Fruit fly (Drosophila melanogaster) whole organism, embryonic: ENCODE measurements around the gene CG32436.

ENCODE experiments used
- Abd-B ChIP-seq: fragments of 200-800 bp; sonication (Bioruptor generic); optimal IDR thresholded peaks from 2 replicates; lab custom pipeline; 2018; ENCODE audit warnings: missing biosample characterization, mild to moderate bottlenecking, missing genetic modification characterization, moderate library complexity
- Atf3 ChIP-seq: fragments of 200-800 bp; sonication (Bioruptor generic); optimal IDR thresholded peaks from 3 replicates; lab custom pipeline; 2016; ENCODE audit warnings: missing biosample characterization, missing genetic modification characterization
- CG10543 ChIP-seq: fragments of 200-800 bp; sonication (Bioruptor generic); optimal IDR thresholded peaks from 3 replicates; lab custom pipeline; 2017; ENCODE audit warnings: missing biosample characterization, mild to moderate bottlenecking, missing genetic modification characterization, moderate library complexity
- CG10979 ChIP-seq: fragments of 200-800 bp; sonication (Bioruptor generic); optimal IDR thresholded peaks from 2 replicates; lab custom pipeline; 2018; ENCODE audit warnings: missing biosample characterization, mild to moderate bottlenecking, missing genetic modification characterization, moderate library complexity
- CG12769 ChIP-seq: fragments of 200-800 bp; sonication (Bioruptor generic); optimal IDR thresholded peaks from 2 replicates; lab custom pipeline; 2019; ENCODE audit warnings: missing biosample characterization, mild to moderate bottlenecking, missing genetic modification characterization, moderate library complexity
- CG15269 ChIP-seq: fragments of 200-800 bp; sonication (Bioruptor generic); optimal IDR thresholded peaks from 2 replicates; lab custom pipeline; 2018; ENCODE audit warnings: missing biosample characterization, mild to moderate bottlenecking, missing genetic modification characterization, moderate library complexity
- CG1529 ChIP-seq: fragments of 200-800 bp; sonication (Bioruptor generic); optimal IDR thresholded peaks from 3 replicates; lab custom pipeline; 2018; ENCODE audit warnings: missing biosample characterization, missing genetic modification characterization
- CG15479 ChIP-seq: fragments of 200-800 bp; sonication (Bioruptor generic); optimal IDR thresholded peaks from 3 replicates; lab custom pipeline; 2019; ENCODE audit warnings: missing biosample characterization, mild to moderate bottlenecking, missing genetic modification characterization, moderate library complexity
- CG17802 ChIP-seq: fragments of 200-800 bp; sonication (Bioruptor generic); optimal IDR thresholded peaks from 2 replicates; lab custom pipeline; 2018; ENCODE audit warnings: missing biosample characterization, mild to moderate bottlenecking, missing genetic modification characterization, moderate library complexity
- CG30403 ChIP-seq: fragments of 200-800 bp; sonication (Bioruptor generic); optimal IDR thresholded peaks from 3 replicates; lab custom pipeline; 2016; ENCODE audit warnings: missing biosample characterization, missing genetic modification characterization
- CG3281 ChIP-seq: fragments of 200-800 bp; sonication (Bioruptor generic); optimal IDR thresholded peaks from 3 replicates; lab custom pipeline; 2017; ENCODE audit warnings: missing biosample characterization, mild to moderate bottlenecking, missing genetic modification characterization
- CG6175 ChIP-seq: fragments of 200-800 bp; sonication (Bioruptor generic); IDR thresholded peaks from 3 replicates; pipeline ENCODE4 v1.3.6; 2022; ENCODE audit warnings: missing biosample characterization, missing genetic modification characterization
- CG6254 ChIP-seq: fragments of 200-800 bp; sonication (Bioruptor generic); optimal IDR thresholded peaks from 3 replicates; lab custom pipeline; 2017; ENCODE audit warnings: mild to moderate bottlenecking, missing biosample characterization, missing genetic modification reagents, missing genetic modification characterization
- CG6813 ChIP-seq: fragments of 200-800 bp; sonication (Bioruptor generic); optimal IDR thresholded peaks from 2 replicates; lab custom pipeline; 2017; ENCODE audit warnings: missing biosample characterization, missing genetic modification characterization, mild to moderate bottlenecking, moderate library complexity, missing genetic modification reagents
- CG8290 ChIP-seq, 3 experiments: fragments of 200-800 bp; sonication (Bioruptor generic); optimal IDR thresholded peaks; 2 replicates each; lab custom pipeline; 2016 to 2019; ENCODE audit warnings: missing biosample characterization in 3 of 3, missing genetic modification characterization in 3 of 3, mild to moderate bottlenecking in 2 of 3, moderate library complexity in 1 of 3
- CG9215 ChIP-seq: fragments of 200-800 bp; sonication (Bioruptor generic); IDR thresholded peaks from 2 replicates; pipeline ENCODE4 v1.3.6; 2022; ENCODE audit warnings: missing biosample characterization, missing genetic modification characterization
- CG9609 ChIP-seq: fragments of 200-800 bp; sonication (Bioruptor generic); optimal IDR thresholded peaks from 3 replicates; lab custom pipeline; 2016; ENCODE audit warnings: missing biosample characterization, missing genetic modification characterization
- Camta ChIP-seq: fragments of 200-800 bp; sonication (Bioruptor generic); optimal IDR thresholded peaks from 2 replicates; lab custom pipeline; 2016; ENCODE audit warnings: missing biosample characterization, missing genetic modification characterization
- Fer3 ChIP-seq: fragments of 200-800 bp; sonication (Bioruptor generic); optimal IDR thresholded peaks from 2 replicates; lab custom pipeline; 2018; ENCODE audit warnings: missing biosample characterization, mild to moderate bottlenecking, missing genetic modification characterization, moderate library complexity
- GATAe ChIP-seq: fragments of 200-800 bp; sonication (Bioruptor generic); conservative IDR thresholded peaks from 2 replicates; pipeline ENCODE4 v1.3.6; 2022; ENCODE audit warnings: missing biosample characterization, missing genetic modification characterization
- Hey ChIP-seq: fragments of 200-800 bp; sonication (Bioruptor generic); optimal IDR thresholded peaks from 3 replicates; lab custom pipeline; 2018; ENCODE audit warnings: missing biosample characterization, mild to moderate bottlenecking, missing genetic modification characterization
- Jarid2 ChIP-seq: fragments of 200-800 bp; sonication (Bioruptor generic); optimal IDR thresholded peaks from 3 replicates; lab custom pipeline; 2017; ENCODE audit warnings: mild to moderate bottlenecking, missing biosample characterization, missing genetic modification reagents, missing genetic modification characterization
- Lim3 ChIP-seq: fragments of 200-800 bp; sonication (Bioruptor generic); IDR thresholded peaks from 2 replicates; pipeline ENCODE4 v1.3.6; 2022; ENCODE audit warnings: missing biosample characterization, missing genetic modification characterization
- Max ChIP-seq: fragments of 200-800 bp; sonication (Bioruptor generic); optimal IDR thresholded peaks from 2 replicates; lab custom pipeline; 2016; ENCODE audit warnings: missing biosample characterization, mild to moderate bottlenecking, missing genetic modification characterization
- Nf-YA ChIP-seq: fragments of 200-800 bp; sonication (Bioruptor generic); IDR thresholded peaks from 2 replicates; pipeline ENCODE4 v1.3.6; 2022; ENCODE audit warnings: missing biosample characterization, missing genetic modification characterization
- Oaz ChIP-seq: fragments of 200-800 bp; sonication (Bioruptor generic); IDR thresholded peaks from 2 replicates; pipeline ENCODE4 v1.3.6; 2022; ENCODE audit warnings: missing biosample characterization, missing genetic modification characterization
- Pdp1 ChIP-seq, 2 experiments: fragments of 200-800 bp; sonication (Bioruptor generic); optimal IDR thresholded peaks; 3 replicates each; lab custom pipeline; 2016; ENCODE audit warnings: missing biosample characterization in 2 of 2, missing genetic modification characterization in 2 of 2, mild to moderate bottlenecking in 1 of 2, moderate library complexity in 1 of 2
- Ptx1 ChIP-seq: fragments of 200-800 bp; sonication (Bioruptor generic); IDR thresholded peaks from 2 replicates; pipeline ENCODE4 v1.3.6; 2022; ENCODE audit warnings: missing biosample characterization, missing genetic modification characterization
- YL-1 ChIP-seq: fragments of 200-800 bp; sonication (Bioruptor generic); optimal IDR thresholded peaks from 3 replicates; lab custom pipeline; 2017; ENCODE audit warnings: missing biosample characterization, mild to moderate bottlenecking, missing genetic modification characterization
- abd-A ChIP-seq: fragments of 200-800 bp; sonication (Bioruptor generic); optimal IDR thresholded peaks from 3 replicates; lab custom pipeline; 2019; ENCODE audit warnings: missing biosample characterization, mild to moderate bottlenecking, missing genetic modification characterization, moderate library complexity
- bcd ChIP-seq: fragments of 200-800 bp; sonication (Bioruptor generic); optimal IDR thresholded peaks from 2 replicates; lab custom pipeline; 2017; ENCODE audit warnings: missing biosample characterization, mild to moderate bottlenecking, missing genetic modification characterization
- dimm ChIP-seq: fragments of 200-800 bp; sonication (Bioruptor generic); IDR thresholded peaks from 2 replicates; pipeline ENCODE4 v1.3.6; 2022; ENCODE audit warnings: missing biosample characterization, missing genetic modification characterization
- esg ChIP-seq: fragments of 200-800 bp; sonication (Bioruptor generic); conservative IDR thresholded peaks from 2 replicates; pipeline ENCODE4 v1.3.6; 2022; ENCODE audit warnings: missing biosample characterization, missing genetic modification characterization
- exex ChIP-seq: fragments of 200-800 bp; sonication (Bioruptor generic); optimal IDR thresholded peaks from 4 replicates; lab custom pipeline; 2018; ENCODE audit warnings: missing biosample characterization, mild to moderate bottlenecking, missing genetic modification characterization, moderate library complexity
- gem ChIP-seq: fragments of 200-800 bp; sonication (Bioruptor generic); optimal IDR thresholded peaks from 2 replicates; lab custom pipeline; 2019; ENCODE audit warnings: missing biosample characterization, mild to moderate bottlenecking, missing genetic modification characterization, moderate library complexity
- sens-2 ChIP-seq: fragments of 200-800 bp; sonication (Bioruptor generic); IDR thresholded peaks from 2 replicates; pipeline ENCODE4 v1.3.6; 2022; ENCODE audit warnings: missing biosample characterization, missing genetic modification characterization
- slp2 ChIP-seq: fragments of 200-800 bp; sonication (Bioruptor generic); optimal IDR thresholded peaks from 2 replicates; lab custom pipeline; 2016; ENCODE audit warnings: missing biosample characterization, missing genetic modification characterization
- sug ChIP-seq: fragments of 200-800 bp; optimal IDR thresholded peaks from 2 replicates; lab custom pipeline; 2019; ENCODE audit warnings: missing biosample characterization, mild to moderate bottlenecking, missing genetic modification characterization, moderate library complexity
- tin ChIP-seq: fragments of 200-800 bp; sonication (Bioruptor generic); optimal IDR thresholded peaks from 3 replicates; lab custom pipeline; 2016; ENCODE audit warnings: missing biosample characterization, missing genetic modification characterization
- tx ChIP-seq: fragments of 200-800 bp; sonication (Bioruptor generic); optimal IDR thresholded peaks from 2 replicates; lab custom pipeline; 2016; ENCODE audit warnings: missing biosample characterization, missing genetic modification characterization

The CG32436 gene

dm6 chr3L:21386917-21387316, 43.1 kb downstream of the CG32436 start (continued):
- TF ChIP-seq GATAe (peak; percentile 61), esg (GFP tag; lab: Robert Waterston, UW) (no peak), dimm (GFP tag; lab: Robert Waterston, UW) (no peak), Abd-B (no peak), CG9215 (GFP tag; lab: Robert Waterston, UW) (no peak), Oaz (GFP tag; lab: Robert Waterston, UW) (no peak), Hey (tag; lab: Kevin White, UChicago) (peak; percentile 50), CG8290 (GFP tag; optimal IDR thresholded peaks at IDR 0.05; lab: Kevin White, UChicago) (no peak), CG8290 (tag; optimal IDR thresholded peaks at IDR 0.05; lab: Kevin White, UChicago) (peak in 1 of 2 experiments; percentile 41), sug (tag; lab: Kevin White, UChicago) (peak; percentile 25), gem (tag; lab: Kevin White, UChicago) (no peak), CG10543 (GFP tag; lab: Kevin White, UChicago) (peak; percentile 22), Ptx1 (no peak), CG17802 (tag; lab: Kevin White, UChicago) (no peak), tx (GFP tag; lab: Kevin White, UChicago) (no peak), exex (tag; lab: Kevin White, UChicago) (peak; percentile 88), sens-2 (GFP tag; lab: Robert Waterston, UW) (no peak), slp2 (GFP tag; lab: Kevin White, UChicago) (no peak), Max (GFP tag; lab: Kevin White, UChicago) (no peak), Camta (GFP tag; lab: Kevin White, UChicago) (no peak), CG9609 (GFP tag; lab: Kevin White, UChicago) (no peak), CG30403 (GFP tag; lab: Kevin White, UChicago) (no peak), CG15269 (tag; lab: Kevin White, UChicago) (no peak), CG6254 (no peak), Pdp1 (GFP tag; optimal IDR thresholded peaks at IDR 0.05; lab: Kevin White, UChicago) (peak in 1 of 2 experiments; percentile 10), CG10979 (tag; lab: Kevin White, UChicago) (no peak), CG12769 (peak; percentile 40), YL-1 (GFP tag; lab: Kevin White, UChicago) (no peak), Fer3 (tag; lab: Kevin White, UChicago) (no peak), Jarid2 (GFP tag; lab: Kevin White, UChicago) (no peak)

- TF ChIP-seq CG3281 (GFP tag; lab: Kevin White, UChicago) (no peak), abd-A (tag; lab: Kevin White, UChicago) (no peak), CG6175 (GFP tag; lab: Robert Waterston, UW) (no peak), Lim3 (GFP tag; lab: Robert Waterston, UW) (no peak), Nf-YA (no peak), tin (GFP tag; lab: Kevin White, UChicago) (no peak), CG6813 (GFP tag; lab: Kevin White, UChicago) (no peak), Atf3 (GFP tag; lab: Kevin White, UChicago) (no peak), bcd (no peak), CG1529 (GFP tag; lab: Kevin White, UChicago) (no peak), CG15479 (GFP tag; lab: Kevin White, UChicago) (no peak)
Observed at dm6 chr3L:21388824-21389223, 45.0 kb downstream of the CG32436 start.
